Worm (Caenorhabditis elegans) whole organism, late embryonic: ENCODE data around the gene grl-1.
A peak's percentile ranks its signal among the peaks of the same experiment; 100 is the strongest.

Source experiments
- C08G9.2 ChIP-seq: sonication (generic microtip); optimal IDR thresholded peaks from 2 replicates; lab custom pipeline; 2016; ENCODE audit warnings: mild to moderate bottlenecking, missing genetic modification characterization, moderate library complexity, missing compliant biosample characterization
- F13H6.1 ChIP-seq: sonication (generic microtip); optimal IDR thresholded peaks from 2 replicates; lab custom pipeline; 2016; ENCODE audit warnings: missing genetic modification characterization, missing compliant biosample characterization
- K02D7.2 ChIP-seq: sonication (generic microtip); optimal IDR thresholded peaks from 2 replicates; lab custom pipeline; 2017; ENCODE audit warnings: mild to moderate bottlenecking, missing genetic modification characterization, missing compliant biosample characterization
- K09A11.1 ChIP-seq: sonication (generic microtip); optimal IDR thresholded peaks from 2 replicates; lab custom pipeline; 2017; ENCODE audit warnings: antibody characterized with exemption, mild to moderate bottlenecking, missing genetic modification characterization, missing compliant biosample characterization; ENCODE audit not compliant: insufficient read depth
- T23F11.4 ChIP-seq: fragments of 200-800 bp; sonication (Bioruptor generic); optimal IDR thresholded peaks from 2 replicates; lab custom pipeline; 2018; ENCODE audit warnings: mild to moderate bottlenecking, missing genetic modification characterization, missing compliant biosample characterization
- Y22D7AL.16 ChIP-seq: sonication (generic microtip); optimal IDR thresholded peaks from 2 replicates; lab custom pipeline; 2016; ENCODE audit warnings: missing genetic modification characterization, missing compliant biosample characterization
- ama-1 ChIP-seq: fragments of 150-350 bp; optimal IDR thresholded peaks from 2 replicates; lab custom pipeline; 2014
- ceh-18 ChIP-seq: sonication (generic microtip); optimal IDR thresholded peaks from 2 replicates; lab custom pipeline; 2016; ENCODE audit warnings: missing genetic modification characterization, missing compliant biosample characterization
- ceh-19 ChIP-seq: fragments of 200-800 bp; sonication (Bioruptor generic); optimal IDR thresholded peaks from 2 replicates; lab custom pipeline; 2018; ENCODE audit warnings: mild to moderate bottlenecking, missing genetic modification characterization, missing compliant biosample characterization
- ceh-2 ChIP-seq: sonication (generic microtip); optimal IDR thresholded peaks from 2 replicates; lab custom pipeline; 2016; ENCODE audit warnings: missing genotype, missing genetic modification characterization, missing compliant biosample characterization
- ceh-22 ChIP-seq: sonication (generic microtip); optimal IDR thresholded peaks from 2 replicates; lab custom pipeline; 2017; ENCODE audit warnings: missing biosample characterization, missing genetic modification characterization
- ceh-30 ChIP-seq: fragments of 150-350 bp; optimal IDR thresholded peaks from 2 replicates; lab custom pipeline; 2014; ENCODE audit warnings: missing biosample characterization, missing genetic modification characterization
- ceh-34 ChIP-seq: sonication (generic microtip); optimal IDR thresholded peaks from 2 replicates; lab custom pipeline; 2016; ENCODE audit warnings: mild to moderate bottlenecking, missing genetic modification characterization, missing compliant biosample characterization
- ceh-48 ChIP-seq: sonication (generic microtip); optimal IDR thresholded peaks from 2 replicates; lab custom pipeline; 2016; ENCODE audit warnings: missing genetic modification characterization, inconsistent platforms, missing compliant biosample characterization
- ceh-9 ChIP-seq: sonication (generic microtip); optimal IDR thresholded peaks from 2 replicates; lab custom pipeline; 2016; ENCODE audit warnings: mild to moderate bottlenecking, missing genetic modification characterization, inconsistent platforms, missing compliant biosample characterization
- che-1 ChIP-seq: sonication (generic microtip); optimal IDR thresholded peaks from 2 replicates; lab custom pipeline; 2016; ENCODE audit warnings: mild to moderate bottlenecking, missing genetic modification characterization, missing compliant biosample characterization
- elt-2 ChIP-seq: sonication (generic microtip); optimal IDR thresholded peaks from 2 replicates; lab custom pipeline; 2016; ENCODE audit warnings: missing genetic modification reagents, missing genetic modification characterization, missing compliant biosample characterization
- elt-4 ChIP-seq: sonication (generic microtip); optimal IDR thresholded peaks from 2 replicates; lab custom pipeline; 2016; ENCODE audit warnings: missing genetic modification characterization, missing compliant biosample characterization
- ets-4 ChIP-seq: sonication (generic microtip); optimal IDR thresholded peaks from 2 replicates; lab custom pipeline; 2016; ENCODE audit warnings: missing genetic modification characterization, missing compliant biosample characterization
- fkh-10 ChIP-seq: fragments of 150-350 bp; optimal IDR thresholded peaks from 2 replicates; lab custom pipeline; 2014; ENCODE audit warnings: missing biosample characterization, missing genetic modification reagents, missing genetic modification characterization
- fkh-6 ChIP-seq: sonication (generic microtip); optimal IDR thresholded peaks from 2 replicates; lab custom pipeline; 2016; ENCODE audit warnings: missing genetic modification characterization, missing compliant biosample characterization
- gmeb-2 ChIP-seq: sonication (generic microtip); optimal IDR thresholded peaks from 2 replicates; lab custom pipeline; 2016; ENCODE audit warnings: missing genetic modification characterization, inconsistent platforms, missing compliant biosample characterization
- hlh-13 ChIP-seq: fragments of 200-800 bp; sonication (Bioruptor generic); optimal IDR thresholded peaks from 2 replicates; lab custom pipeline; 2018; ENCODE audit warnings: mild to moderate bottlenecking, missing genetic modification characterization, missing compliant biosample characterization
- hlh-6 ChIP-seq: sonication (generic microtip); optimal IDR thresholded peaks from 2 replicates; lab custom pipeline; 2016; ENCODE audit warnings: missing genotype, missing genetic modification characterization, missing compliant biosample characterization
- hlh-8 ChIP-seq: sonication (generic microtip); optimal IDR thresholded peaks from 2 replicates; lab custom pipeline; 2016; ENCODE audit warnings: missing genotype, missing genetic modification characterization, missing compliant biosample characterization
- madf-2 ChIP-seq: sonication (generic microtip); optimal IDR thresholded peaks from 2 replicates; lab custom pipeline; 2017; ENCODE audit warnings: missing genetic modification characterization, missing compliant biosample characterization
- mec-3 ChIP-seq: sonication (generic microtip); optimal IDR thresholded peaks from 2 replicates; lab custom pipeline; 2016; ENCODE audit warnings: borderline replicate concordance, missing genetic modification characterization, missing compliant biosample characterization
- nhr-232 ChIP-seq: sonication (generic microtip); optimal IDR thresholded peaks from 2 replicates; lab custom pipeline; 2016; ENCODE audit warnings: missing genetic modification characterization, missing compliant biosample characterization
- npax-4 ChIP-seq: sonication (generic microtip); optimal IDR thresholded peaks from 2 replicates; lab custom pipeline; 2016; ENCODE audit warnings: missing genetic modification characterization, missing compliant biosample characterization
- pha-2 ChIP-seq: sonication (generic microtip); optimal IDR thresholded peaks from 2 replicates; lab custom pipeline; 2017; ENCODE audit warnings: mild to moderate bottlenecking, missing genetic modification characterization, missing compliant biosample characterization
- pqm-1 ChIP-seq: sonication (generic microtip); optimal IDR thresholded peaks from 2 replicates; lab custom pipeline; 2016; ENCODE audit warnings: missing genetic modification characterization, missing compliant biosample characterization
- pros-1 ChIP-seq: fragments of 150-350 bp; optimal IDR thresholded peaks from 2 replicates; lab custom pipeline; 2014; ENCODE audit warnings: missing biosample characterization, missing genetic modification reagents, missing genetic modification characterization
- sdc-2 ChIP-seq: sonication (generic microtip); optimal IDR thresholded peaks from 2 replicates; lab custom pipeline; 2016; ENCODE audit warnings: missing genotype, missing genetic modification characterization, missing compliant biosample characterization
- sox-4 ChIP-seq: sonication (generic microtip); optimal IDR thresholded peaks from 2 replicates; lab custom pipeline; 2017; ENCODE audit warnings: mild to moderate bottlenecking, missing genetic modification characterization, inconsistent platforms, missing compliant biosample characterization
- syd-9 ChIP-seq: sonication (generic microtip); optimal IDR thresholded peaks from 2 replicates; lab custom pipeline; 2016; ENCODE audit warnings: mild to moderate bottlenecking, missing genetic modification characterization, moderate library complexity, missing compliant biosample characterization
- tbx-7 ChIP-seq: sonication (generic microtip); optimal IDR thresholded peaks from 2 replicates; lab custom pipeline; 2016; ENCODE audit warnings: missing genotype, missing genetic modification characterization, missing compliant biosample characterization
- ttx-3 ChIP-seq: sonication (generic microtip); optimal IDR thresholded peaks from 2 replicates; lab custom pipeline; 2016; ENCODE audit warnings: missing genetic modification reagents, missing genetic modification characterization, missing compliant biosample characterization
- unc-3 ChIP-seq, 2 experiments: fragments of 200-800 bp in 1 of 2; sonication (Bioruptor generic) in 1 of 2; sonication (generic microtip) in 1 of 2; conservative IDR thresholded peaks in 1 of 2; optimal IDR thresholded peaks in 1 of 2; 2 replicates each; pipeline versions ENCODE4 v1.3.6 to Lab custom; 2016 to 2022; ENCODE audit warnings: missing compliant biosample characterization in 2 of 2, missing genetic modification characterization in 2 of 2, missing genetic modification reagents in 1 of 2
- unc-55 ChIP-seq: sonication (generic microtip); optimal IDR thresholded peaks from 2 replicates; lab custom pipeline; 2017; ENCODE audit warnings: missing biosample characterization, missing genetic modification reagents, missing genetic modification characterization
- unc-86 ChIP-seq: sonication (generic microtip); optimal IDR thresholded peaks from 2 replicates; lab custom pipeline; 2016; ENCODE audit warnings: missing genetic modification characterization, missing compliant biosample characterization
- ztf-16 ChIP-seq: sonication (generic microtip); optimal IDR thresholded peaks from 2 replicates; lab custom pipeline; 2017; ENCODE audit warnings: missing genetic modification characterization, missing compliant biosample characterization

The grl-1 gene

DNA sequence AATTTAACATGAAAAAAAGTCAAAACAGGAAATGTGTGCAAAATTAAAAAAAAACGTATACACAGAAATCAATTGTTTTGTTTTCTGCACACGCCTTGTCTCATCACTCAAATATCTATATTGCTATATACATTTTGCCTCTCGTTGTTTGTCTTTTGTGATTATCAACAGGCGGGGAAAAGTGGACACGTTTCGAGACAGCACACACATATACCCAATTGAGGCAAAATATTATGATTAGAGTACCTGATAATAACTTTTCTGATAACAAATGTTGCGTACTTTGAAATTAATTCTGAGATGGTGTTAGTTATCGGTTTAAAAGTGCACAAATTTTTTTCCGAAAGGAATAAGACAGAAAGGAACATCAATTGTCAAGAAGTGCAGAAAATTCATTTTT is 26.2 kb upstream of the grl-1 start:
- TF ChIP-seq unc-86 = no peak
- no peak for TF ChIP-seq ceh-48 (tag; lab: Kevin White, UChicago)
- TF ChIP-seq ttx-3 (tag; lab: Kevin White, UChicago) = no peak
- TF ChIP-seq ceh-18 (tag; lab: Kevin White, UChicago) = no peak
- no peak for TF ChIP-seq pros-1 (tag; lab: Kevin White, UChicago)
- TF ChIP-seq npax-4 (tag; lab: Kevin White, UChicago) = no peak
- TF ChIP-seq elt-2 = peak; percentile 91
- TF ChIP-seq ceh-9 (tag; lab: Kevin White, UChicago) = no peak
- no peak for TF ChIP-seq C08G9.2 (tag; lab: Kevin White, UChicago)

DNA sequence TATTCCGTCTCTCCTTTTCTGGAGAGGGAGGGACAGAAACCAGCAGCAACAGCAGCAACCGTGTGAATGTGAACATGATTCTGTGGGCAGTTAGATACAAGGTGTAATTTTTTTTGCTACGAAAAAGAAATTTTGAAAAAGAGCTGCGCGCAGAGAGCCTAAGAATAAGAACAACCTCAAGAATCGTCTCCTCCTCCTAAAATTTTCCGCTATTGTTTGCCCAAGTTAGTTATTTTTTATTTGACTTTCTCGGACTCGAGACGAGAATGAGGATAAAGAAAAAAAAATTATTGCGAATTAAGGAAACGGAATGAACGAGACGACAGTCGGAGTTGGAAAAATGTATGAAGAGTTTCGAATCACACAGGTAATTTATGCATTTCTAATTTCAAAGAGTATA is 24.9 kb upstream of the grl-1 start, which contains the start of gene glb-5:
Gene glb-5 (plus strand): TSS at position 301 of the 400 bp plus-strand sequence.
- no peak for TF ChIP-seq hlh-6
- TF ChIP-seq K09A11.1 = no peak
- no peak for TF ChIP-seq ttx-3 (tag; lab: Kevin White, UChicago)
- TF ChIP-seq elt-2 = no peak
- TF ChIP-seq ceh-22 (tag; lab: Kevin White, UChicago) = no peak
- TF ChIP-seq T23F11.4 = no peak
- TF ChIP-seq madf-2 (tag; lab: Kevin White, UChicago) = no peak
- no peak for TF ChIP-seq pros-1 (tag; lab: Kevin White, UChicago)
- TF ChIP-seq fkh-6 (tag; lab: Kevin White, UChicago) = no peak
- TF ChIP-seq unc-3 (GFP tag; conservative IDR thresholded peaks at IDR 0.05; lab: Robert Waterston, UW) = no peak
- TF ChIP-seq unc-3 (tag; optimal IDR thresholded peaks at IDR 0.05; lab: Kevin White, UChicago) = no peak
- TF ChIP-seq ama-1 (lab: Kevin White, UChicago) = no peak
- no peak for TF ChIP-seq pha-2
- TF ChIP-seq pqm-1 (tag; lab: Kevin White, UChicago) = no peak
- no peak for TF ChIP-seq elt-4 (tag; lab: Kevin White, UChicago)
- no peak for TF ChIP-seq ceh-2 (tag; lab: Kevin White, UChicago)
- no peak for TF ChIP-seq ceh-19
- no peak for TF ChIP-seq unc-55
- TF ChIP-seq, all 69 proteins: peak for 0

DNA sequence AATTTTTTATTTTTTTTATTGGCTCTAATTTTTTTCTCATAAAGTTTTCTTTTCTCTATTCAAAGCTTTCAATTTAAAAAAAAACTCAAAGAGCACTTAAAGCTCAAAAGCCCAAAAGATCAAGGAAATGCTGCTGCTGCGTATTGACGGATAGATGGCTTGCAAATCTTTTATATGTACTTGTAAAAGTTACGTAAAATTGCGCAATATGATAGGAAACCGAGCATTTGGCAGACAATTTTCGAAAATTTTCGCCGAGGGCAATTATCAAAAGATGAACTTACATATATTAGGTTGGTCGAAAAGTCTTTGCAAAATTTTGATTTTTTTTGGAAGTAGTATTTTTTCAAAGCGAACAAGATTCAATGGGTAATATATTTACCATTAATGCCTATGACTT is 14.8 kb upstream of the grl-1 start:
- TF ChIP-seq ets-4 = no peak
- no peak for TF ChIP-seq tbx-7
- no peak for TF ChIP-seq F13H6.1
- no peak for TF ChIP-seq elt-4 (tag; lab: Kevin White, UChicago)
- TF ChIP-seq T23F11.4 = no peak
- TF ChIP-seq pha-2 = no peak
- no peak for TF ChIP-seq unc-3 (GFP tag; conservative IDR thresholded peaks at IDR 0.05; lab: Robert Waterston, UW)
- TF ChIP-seq unc-3 (tag; optimal IDR thresholded peaks at IDR 0.05; lab: Kevin White, UChicago) = no peak
- no peak for TF ChIP-seq hlh-8
- TF ChIP-seq mec-3 (tag; lab: Kevin White, UChicago) = no peak
- TF ChIP-seq elt-2 = no peak
- no peak for TF ChIP-seq sdc-2 (tag; lab: Kevin White, UChicago)

DNA sequence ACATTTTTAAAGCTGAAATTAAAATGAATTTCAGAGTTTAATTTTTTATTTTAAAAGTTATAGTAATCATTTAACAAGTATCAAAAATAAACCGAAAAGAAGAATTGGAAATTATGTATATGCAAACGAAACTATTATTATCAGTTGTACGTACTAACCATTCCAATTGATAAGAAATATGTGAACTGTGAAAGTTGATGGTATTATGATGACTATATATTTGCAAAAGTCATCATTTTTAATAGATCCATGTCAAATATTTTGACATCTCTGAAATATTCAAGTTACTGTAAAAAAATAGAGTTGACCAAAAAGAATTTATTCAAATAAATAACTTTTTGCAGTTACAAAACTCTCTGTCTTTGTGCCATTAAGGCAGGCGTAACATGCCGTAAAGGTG is 14.4 kb upstream of the grl-1 start, which contains the start of gene ugt-48:
Gene ugt-48 (minus strand): TSS at position 12 of the 400 bp plus-strand sequence.
- TF ChIP-seq gmeb-2 (tag; lab: Kevin White, UChicago) (no peak), sox-4 (tag; lab: Kevin White, UChicago) (no peak), fkh-10 (GFP tag; lab: Kevin White, UChicago) (no peak), ceh-18 (tag; lab: Kevin White, UChicago) (no peak), Y22D7AL.16 (tag; lab: Kevin White, UChicago) (no peak), che-1 (tag; lab: Kevin White, UChicago) (no peak), syd-9 (tag; lab: Kevin White, UChicago) (no peak), hlh-13 (GFP tag; lab: Kevin White, UChicago) (no peak), ets-4 (no peak), ceh-34 (tag; lab: Kevin White, UChicago) (no peak), ztf-16 (tag; lab: Kevin White, UChicago) (no peak), ceh-30 (tag; lab: Kevin White, UChicago) (no peak), K02D7.2 (tag; lab: Kevin White, UChicago) (no peak), nhr-232 (tag; lab: Kevin White, UChicago) (no peak)
- TF ChIP-seq, all 69 proteins: peak for 0
